In the genomic region with DNA sequence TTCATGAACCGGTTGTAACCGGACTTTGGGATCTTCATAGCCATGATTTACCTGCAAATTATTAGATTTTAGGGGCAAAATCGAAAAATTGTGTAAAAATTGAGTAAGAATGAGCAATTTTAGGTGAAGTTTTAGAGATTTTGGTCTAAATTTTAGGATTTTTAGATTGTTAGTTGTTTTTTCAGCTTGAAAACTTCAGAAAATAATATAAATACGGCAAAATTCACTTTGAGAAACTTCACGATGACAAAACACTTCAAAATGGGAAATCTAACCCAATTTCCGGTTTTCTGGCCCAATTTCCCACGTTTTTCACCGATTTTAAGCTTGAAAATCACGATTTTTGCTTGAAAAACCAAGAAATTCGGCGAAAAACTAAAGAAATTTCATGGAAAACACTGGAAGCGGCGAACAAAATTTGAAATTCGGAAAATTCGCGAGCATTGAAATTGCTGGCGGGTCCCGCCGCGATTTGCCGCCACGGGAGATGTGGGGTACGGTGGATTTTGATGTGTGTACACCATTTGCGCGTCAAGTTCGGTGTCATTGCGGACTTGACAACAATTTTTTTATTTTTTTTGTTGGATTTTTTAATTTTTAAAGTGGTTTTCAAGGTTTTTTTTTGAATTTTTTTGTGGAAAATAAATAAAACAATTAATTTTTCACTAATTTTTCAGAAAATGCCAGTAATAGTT, we compare ENCODE assay signal across 2 worm cellular contexts.
TF ChIP-seq lines count a peak whose summit lies in the region.

A gene (minus strand): TSS at position 51 of the 695 bp plus-strand sequence.
A gene (plus strand): TSS at position 672 of the 695 bp plus-strand sequence.

TF ChIP-seq in whole organism, L4 larva, 104 proteins besides CTCF, POLR2A, EP300 and RAD21 (continued from another document):
- TF ChIP-seq T26A8.4 (GFP tag; IDR thresholded peaks at IDR 0.05; lab: Robert Waterston, UW) (peak; percentile 99), ZK546.5 (tag; optimal IDR thresholded peaks at IDR 0.05; lab: Kevin White, UChicago) (peak; percentile 15 to 67), nhr-77 (tag; optimal IDR thresholded peaks at IDR 0.05; lab: Kevin White, UChicago) (peak; percentile 94), vab-7 (GFP tag; IDR thresholded peaks at IDR 0.05; lab: Robert Waterston, UW) (peak; percentile 92), lir-3 (tag; optimal IDR thresholded peaks at IDR 0.05; lab: Kevin White, UChicago) (peak; percentile 14), ces-1 (GFP tag; optimal IDR thresholded peaks at IDR 0.05; lab: Kevin White, UChicago) (peak; percentile 45), ceh-32 (tag; optimal IDR thresholded peaks at IDR 0.05; lab: Kevin White, UChicago; ENCODE audit: poor library complexity) (peak; percentile 78), mxl-3 (GFP tag; optimal IDR thresholded peaks at IDR 0.05; lab: Kevin White, UChicago) (peak; percentile 72), hif-1 (tag; optimal IDR thresholded peaks at IDR 0.05; lab: Kevin White, UChicago) (peak; percentile 85 to 93), mxl-2 (GFP tag; conservative IDR thresholded peaks at IDR 0.05; lab: Robert Waterston, UW) (peak; percentile 74), zfp-3 (GFP tag; conservative IDR thresholded peaks at IDR 0.05; lab: Robert Waterston, UW) (peak; percentile 99), F37D6.2 (tag; optimal IDR thresholded peaks at IDR 0.05; lab: Kevin White, UChicago) (peak; percentile 94), sdz-12 (GFP tag; optimal IDR thresholded peaks at IDR 0.05; lab: Kevin White, UChicago) (peak; percentile 92), D1046.2 (GFP tag; IDR thresholded peaks at IDR 0.05; lab: Robert Waterston, UW) (peak; percentile 95), unc-39 (tag; optimal IDR thresholded peaks at IDR 0.05; lab: Kevin White, UChicago) (no peak), lsy-2 (tag; optimal IDR thresholded peaks at IDR 0.05; lab: Kevin White, UChicago) (peak; percentile 99 to 100), skn-1 (tag; optimal IDR thresholded peaks at IDR 0.05; lab: Kevin White, UChicago) (no peak), duxl-1 (tag; optimal IDR thresholded peaks at IDR 0.05; lab: Kevin White, UChicago; ENCODE audit: poor library complexity) (peak; percentile 96), nhr-76 (tag; optimal IDR thresholded peaks at IDR 0.05; lab: Kevin White, UChicago) (peak; percentile 58), egl-27 (tag; optimal IDR thresholded peaks at IDR 0.05; lab: Kevin White, UChicago) (no peak), madf-9 (GFP tag; conservative IDR thresholded peaks at IDR 0.05; lab: Robert Waterston, UW) (peak; percentile 96), zfp-2 (tag; optimal IDR thresholded peaks at IDR 0.05; lab: Kevin White, UChicago) (peak; percentile 85), Y75B8A.6 (GFP tag; IDR thresholded peaks at IDR 0.05; lab: Robert Waterston, UW) (peak; percentile 94), nhr-237 (tag; optimal IDR thresholded peaks at IDR 0.05; lab: Kevin White, UChicago) (no peak), cey-2 (tag; optimal IDR thresholded peaks at IDR 0.05; lab: Kevin White, UChicago; ENCODE audit: borderline replicate concordance, insufficient read depth) (peak; percentile 63), daf-16 (GFP tag; optimal IDR thresholded peaks at IDR 0.05; lab: Kevin White, UChicago) (peak; percentile 58 to 95), daf-16 (tag; optimal IDR thresholded peaks at IDR 0.05; lab: Kevin White, UChicago) (peak; percentile 82), rbr-2 (tag; optimal IDR thresholded peaks at IDR 0.05; lab: Kevin White, UChicago) (peak; percentile 97), R02D3.7 (tag; optimal IDR thresholded peaks at IDR 0.05; lab: Kevin White, UChicago) (no peak), spr-1 (tag; optimal IDR thresholded peaks at IDR 0.05; lab: Kevin White, UChicago) (peak; percentile 95), ztf-7 (tag; optimal IDR thresholded peaks at IDR 0.05; lab: Kevin White, UChicago) (peak; percentile 91), fos-1 (tag; optimal IDR thresholded peaks at IDR 0.05; lab: Kevin White, UChicago) (peak; percentile 23), ama-1 (optimal IDR thresholded peaks at IDR 0.05; lab: Kevin White, UChicago) (peak; percentile 86), ceh-44 (GFP tag; IDR thresholded peaks at IDR 0.05; lab: Robert Waterston, UW) (peak; percentile 71; the same call in 1 of the 2 replicates), madf-5 (GFP tag; IDR thresholded peaks at IDR 0.05; lab: Robert Waterston, UW) (0 out of 4 replicates have a peak, but pooled peaks of 1 of the 2 experiments have one; percentile 72), ctbp-1 (GFP tag; IDR thresholded peaks at IDR 0.05; lab: Robert Waterston, UW) (peak; percentile 97), dmd-9 (GFP tag; IDR thresholded peaks at IDR 0.05; lab: Robert Waterston, UW) (peak; percentile 98), php-3 (GFP tag; IDR thresholded peaks at IDR 0.05; lab: Robert Waterston, UW) (peak; percentile 99), hlh-11 (tag; optimal IDR thresholded peaks at IDR 0.05; lab: Kevin White, UChicago) (peak; percentile 96), tag-97 (GFP tag; IDR thresholded peaks at IDR 0.05; lab: Robert Waterston, UW) (no peak), daf-19 (GFP tag; conservative IDR thresholded peaks at IDR 0.05; lab: Robert Waterston, UW) (peak; percentile 91), tra-1 (GFP tag; IDR thresholded peaks at IDR 0.05; lab: Robert Waterston, UW) (peak; percentile 97), zag-1 (tag; optimal IDR thresholded peaks at IDR 0.05; lab: Kevin White, UChicago) (peak; percentile 34), dve-1 (tag; optimal IDR thresholded peaks at IDR 0.05; lab: Kevin White, UChicago; ENCODE audit: insufficient read depth) (peak; percentile 99), ZK337.2 (GFP tag; IDR thresholded peaks at IDR 0.05; lab: Robert Waterston, UW) (peak; percentile 90), nhr-6 (tag; optimal IDR thresholded peaks at IDR 0.05; lab: Kevin White, UChicago) (peak; percentile 93), attf-4 (tag; optimal IDR thresholded peaks at IDR 0.05; lab: Kevin White, UChicago) (no peak), lim-7 (GFP tag; IDR thresholded peaks at IDR 0.05; lab: Robert Waterston, UW) (peak; percentile 55; the same call in 1 of the 2 replicates), fkh-10 (GFP tag; optimal IDR thresholded peaks at IDR 0.05; lab: Kevin White, UChicago) (peak; percentile 98), ceh-20 (GFP tag; IDR thresholded peaks at IDR 0.05; lab: Robert Waterston, UW) (peak; percentile 99), set-16 (GFP tag; IDR thresholded peaks at IDR 0.05; lab: Robert Waterston, UW) (peak; percentile 69), gei-8 (GFP tag; optimal IDR thresholded peaks at IDR 0.05; lab: Kevin White, UChicago) (peak; percentile 63), lin-1 (GFP tag; IDR thresholded peaks at IDR 0.05; lab: Robert Waterston, UW) (peak; percentile 92), ceh-28 (tag; optimal IDR thresholded peaks at IDR 0.05; lab: Kevin White, UChicago) (no peak), nhr-28 (tag; optimal IDR thresholded peaks at IDR 0.05; lab: Kevin White, UChicago) (peak; percentile 79)

TF ChIP-seq in whole organism, late embryonic, 69 proteins besides CTCF, POLR2A, EP300 and RAD21 (continued from another document):
- TF ChIP-seq ceh-2 (tag; optimal IDR thresholded peaks at IDR 0.05; lab: Kevin White, UChicago) (no peak), C38D4.7 (GFP tag; optimal IDR thresholded peaks at IDR 0.05; lab: Kevin White, UChicago) (peak; percentile 27), lim-6 (tag; optimal IDR thresholded peaks at IDR 0.05; lab: Kevin White, UChicago) (peak; percentile 16), ceh-24 (tag; optimal IDR thresholded peaks at IDR 0.05; lab: Kevin White, UChicago) (no peak), pqm-1 (tag; optimal IDR thresholded peaks at IDR 0.05; lab: Kevin White, UChicago) (no peak), ceh-9 (tag; optimal IDR thresholded peaks at IDR 0.05; lab: Kevin White, UChicago) (no peak), ttx-3 (tag; optimal IDR thresholded peaks at IDR 0.05; lab: Kevin White, UChicago) (peak; percentile 66), tbx-2 (tag; optimal IDR thresholded peaks at IDR 0.05; lab: Kevin White, UChicago) (peak; percentile 81), F13H6.1 (tag; optimal IDR thresholded peaks at IDR 0.05; lab: Kevin White, UChicago) (no peak), odd-2 (tag; optimal IDR thresholded peaks at IDR 0.05; lab: Kevin White, UChicago) (no peak), nhr-11 (tag; optimal IDR thresholded peaks at IDR 0.05; lab: Kevin White, UChicago) (no peak), unc-42 (tag; optimal IDR thresholded peaks at IDR 0.05; lab: Kevin White, UChicago) (peak; percentile 80)
